Worm (Caenorhabditis elegans) whole organism, L2 larva: ENCODE measurements around the gene T27E4.5.

Experiments used
- nhr-11 ChIP-seq: fragments of 150-350 bp; optimal IDR thresholded peaks from 2 replicates; lab custom pipeline; 2014; ENCODE audit warnings: missing biosample characterization, missing genetic modification characterization
- sem-4 ChIP-seq: fragments of 150-350 bp; optimal IDR thresholded peaks from 2 replicates; lab custom pipeline; 2014; ENCODE audit warnings: missing biosample characterization, missing genetic modification reagents, missing genetic modification characterization

ce11 chrV:9041030-9041429 is 28.6 kb downstream of the T27E4.5 start, which contains the start of gene cyp-33B1:
- no peak for TF ChIP-seq sem-4 (tag; lab: Kevin White, UChicago)
- TF ChIP-seq nhr-11 (tag; lab: Kevin White, UChicago), result no peak
